Fruit fly (Drosophila melanogaster) S2 (cell line): ENCODE measurements around the gene CG4194.

ENCODE experiments used
- CG8478 ChIP-seq: fragments of >200 bp; optimal IDR thresholded peaks from 2 replicates; lab custom pipeline; 2018
- CTCF ChIP-seq, 2 experiments: fragments of >200 bp; optimal IDR thresholded peaks; 2 replicates each; lab custom pipeline; 2018

DNA sequence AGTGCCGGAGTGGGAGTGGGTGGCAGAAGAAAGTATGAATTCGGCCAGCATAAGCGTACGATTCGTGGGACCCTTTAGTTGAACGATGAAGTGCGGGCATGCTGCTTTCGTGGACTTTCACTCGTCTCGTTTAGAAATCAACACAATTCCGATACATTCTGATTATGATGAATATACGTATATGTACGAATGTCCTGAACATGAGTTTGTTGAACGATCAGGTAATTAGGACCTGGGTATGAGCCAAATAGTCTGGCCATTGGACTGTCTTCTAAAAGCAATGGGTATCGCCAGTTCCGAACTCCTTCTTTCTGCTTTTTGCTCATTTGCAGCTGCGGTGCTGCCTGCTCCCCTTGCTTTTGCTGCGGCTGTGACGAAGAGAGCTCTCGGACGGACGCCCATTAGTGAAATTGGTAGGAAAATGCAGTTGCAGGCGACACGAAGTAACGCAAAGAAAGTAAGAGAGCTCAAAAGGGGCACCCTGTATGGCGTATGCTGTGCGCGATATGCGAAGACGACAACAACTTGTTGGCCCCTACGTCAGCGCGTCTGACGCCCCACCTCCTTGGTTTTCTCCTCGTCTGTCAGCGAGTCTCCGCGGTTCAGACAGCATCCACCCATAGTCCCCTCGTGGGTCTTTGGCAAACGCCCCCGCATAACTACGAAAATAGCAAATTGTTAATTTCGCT is 31.4 kb upstream of the CG4194 start:
- no peak for TF ChIP-seq CG8478 (lab: Kevin White, UChicago)
- TF ChIP-seq CTCF (optimal IDR thresholded peaks at IDR 0.05; lab: Kevin White, UChicago), result no peak
